Fruit fly (Drosophila melanogaster) whole organism, embryonic: ENCODE data around the gene CG17764.

ENCODE experiments used
- CG12942 ChIP-seq: fragments of 200-800 bp; sonication (Bioruptor generic); optimal IDR thresholded peaks from 3 replicates; lab custom pipeline; 2016; ENCODE audit warnings: missing biosample characterization, missing genetic modification characterization
- CG14050 ChIP-seq: fragments of 200-800 bp; sonication (Bioruptor generic); IDR thresholded peaks from 3 replicates; pipeline ENCODE4 v1.3.6; 2022; ENCODE audit warnings: missing biosample characterization, missing genetic modification characterization
- CG14667 ChIP-seq: fragments of 200-800 bp; sonication (Bioruptor generic); IDR thresholded peaks from 2 replicates; pipeline ENCODE4 v1.3.6; 2022; ENCODE audit warnings: missing biosample characterization, missing genetic modification characterization
- CG14860 ChIP-seq: fragments of 200-800 bp; sonication (Bioruptor generic); IDR thresholded peaks from 3 replicates; pipeline ENCODE4 v1.3.6; 2022; ENCODE audit warnings: missing biosample characterization, missing genetic modification characterization; ENCODE audit not compliant: partially characterized antibody
- CG16813 ChIP-seq: fragments of 200-800 bp; sonication (Bioruptor generic); IDR thresholded peaks from 3 replicates; pipeline ENCODE4 v1.3.6; 2022; ENCODE audit warnings: missing biosample characterization, missing genetic modification characterization; ENCODE audit not compliant: partially characterized antibody
- CG17328 ChIP-seq: fragments of 200-800 bp; sonication (Bioruptor generic); IDR thresholded peaks from 2 replicates; pipeline ENCODE4 v1.3.6; 2022; ENCODE audit warnings: missing biosample characterization, missing genetic modification characterization
- CG2129 ChIP-seq: fragments of 200-800 bp; sonication (Bioruptor generic); IDR thresholded peaks from 2 replicates; pipeline ENCODE4 v1.3.6; 2022; ENCODE audit warnings: missing biosample characterization, missing genetic modification characterization; ENCODE audit not compliant: partially characterized antibody
- CG5953 ChIP-seq: fragments of 200-800 bp; sonication (Bioruptor generic); IDR thresholded peaks from 2 replicates; pipeline ENCODE4 v1.3.6; 2022; ENCODE audit warnings: missing biosample characterization, missing genetic modification characterization
- CG7372 ChIP-seq: fragments of 200-800 bp; sonication (Bioruptor generic); IDR thresholded peaks from 2 replicates; pipeline ENCODE4 v1.3.6; 2022; ENCODE audit warnings: missing biosample characterization, missing genetic modification characterization
- CG7928 ChIP-seq: fragments of 200-800 bp; sonication (Bioruptor generic); optimal IDR thresholded peaks from 2 replicates; lab custom pipeline; 2017; ENCODE audit warnings: missing biosample characterization, mild to moderate bottlenecking, missing genetic modification characterization
- Dp ChIP-seq: fragments of 200-800 bp; sonication (Bioruptor generic); optimal IDR thresholded peaks from 2 replicates; lab custom pipeline; 2018; ENCODE audit warnings: missing biosample characterization, mild to moderate bottlenecking, missing genetic modification characterization, moderate library complexity
- Gug ChIP-seq: fragments of 200-800 bp; sonication (Bioruptor generic); IDR thresholded peaks from 4 replicates; pipeline ENCODE4 v1.3.6; 2022; ENCODE audit warnings: missing biosample characterization, missing genetic modification characterization
- H15 ChIP-seq: fragments of 200-800 bp; sonication (Bioruptor generic); IDR thresholded peaks from 3 replicates; pipeline ENCODE4 v1.3.6; 2022; ENCODE audit warnings: missing biosample characterization, missing genetic modification characterization
- HHEX ChIP-seq: fragments of 200-800 bp; sonication (Bioruptor generic); optimal IDR thresholded peaks from 3 replicates; lab custom pipeline; 2017; ENCODE audit warnings: missing biosample characterization, mild to moderate bottlenecking, missing genetic modification characterization, missing genetic modification reagents
- HLH54F ChIP-seq: fragments of 200-800 bp; sonication (Bioruptor generic); optimal IDR thresholded peaks from 3 replicates; lab custom pipeline; 2016; ENCODE audit warnings: missing biosample characterization, missing genetic modification characterization
- HmgD ChIP-seq: fragments of 200-800 bp; sonication (Bioruptor generic); optimal IDR thresholded peaks from 3 replicates; lab custom pipeline; 2016; ENCODE audit warnings: missing biosample characterization, missing genetic modification characterization
- Lim3 ChIP-seq: fragments of 200-800 bp; sonication (Bioruptor generic); IDR thresholded peaks from 2 replicates; pipeline ENCODE4 v1.3.6; 2022; ENCODE audit warnings: missing biosample characterization, missing genetic modification characterization
- Max ChIP-seq: fragments of 200-800 bp; sonication (Bioruptor generic); optimal IDR thresholded peaks from 2 replicates; lab custom pipeline; 2016; ENCODE audit warnings: missing biosample characterization, mild to moderate bottlenecking, missing genetic modification characterization
- NFAT ChIP-seq: fragments of 200-800 bp; sonication (Bioruptor generic); IDR thresholded peaks from 2 replicates; pipeline ENCODE4 v1.3.6; 2022; ENCODE audit warnings: missing biosample characterization, missing genetic modification characterization
- Opbp ChIP-seq: fragments of 200-800 bp; sonication (Bioruptor generic); IDR thresholded peaks from 3 replicates; pipeline ENCODE4 v1.3.6; 2022; ENCODE audit warnings: missing biosample characterization, missing genetic modification characterization; ENCODE audit not compliant: partially characterized antibody
- Sry-β ChIP-seq: fragments of 200-800 bp; sonication (Bioruptor generic); optimal IDR thresholded peaks from 2 replicates; lab custom pipeline; 2018; ENCODE audit warnings: missing biosample characterization, mild to moderate bottlenecking, missing genetic modification characterization, moderate library complexity
- YL-1 ChIP-seq: fragments of 200-800 bp; sonication (Bioruptor generic); optimal IDR thresholded peaks from 3 replicates; lab custom pipeline; 2017; ENCODE audit warnings: missing biosample characterization, mild to moderate bottlenecking, missing genetic modification characterization
- ase ChIP-seq: fragments of 200-800 bp; sonication (Bioruptor generic); IDR thresholded peaks from 3 replicates; pipeline ENCODE4 v1.3.6; 2022; ENCODE audit warnings: missing biosample characterization, missing genetic modification characterization
- ato ChIP-seq: fragments of 200-800 bp; sonication (Bioruptor generic); IDR thresholded peaks from 2 replicates; pipeline ENCODE4 v1.3.6; 2022; ENCODE audit warnings: missing biosample characterization, missing genetic modification characterization; ENCODE audit not compliant: partially characterized antibody
- cato ChIP-seq: fragments of 200-800 bp; sonication (Bioruptor generic); optimal IDR thresholded peaks from 2 replicates; lab custom pipeline; 2016; ENCODE audit warnings: missing biosample characterization, missing genetic modification characterization, borderline replicate concordance
- chif ChIP-seq, 2 experiments: fragments of 200-800 bp; sonication (Bioruptor generic); optimal IDR thresholded peaks; 3 replicates each; lab custom pipeline; 2016; ENCODE audit warnings: missing biosample characterization in 2 of 2, missing genetic modification characterization in 2 of 2
- chinmo ChIP-seq: fragments of 200-800 bp; sonication (Bioruptor generic); IDR thresholded peaks from 4 replicates; pipeline ENCODE4 v1.3.6; 2022; ENCODE audit warnings: missing biosample characterization, missing genetic modification characterization; ENCODE audit not compliant: partially characterized antibody
- ewg ChIP-seq: fragments of 200-800 bp; sonication (Bioruptor generic); optimal IDR thresholded peaks from 3 replicates; lab custom pipeline; 2017; ENCODE audit warnings: mild to moderate bottlenecking, missing biosample characterization, missing genetic modification reagents, missing genetic modification characterization
- gcm2 ChIP-seq: fragments of 200-800 bp; sonication (Bioruptor generic); optimal IDR thresholded peaks from 2 replicates; lab custom pipeline; 2016; ENCODE audit warnings: missing biosample characterization, missing genetic modification characterization
- gfzf ChIP-seq: fragments of 200-800 bp; sonication (Bioruptor generic); optimal IDR thresholded peaks from 2 replicates; lab custom pipeline; 2016; ENCODE audit warnings: missing biosample characterization, mild to moderate bottlenecking, missing genetic modification characterization, moderate library complexity
- grau ChIP-seq: fragments of 200-800 bp; optimal IDR thresholded peaks from 3 replicates; lab custom pipeline; 2019; ENCODE audit warnings: missing biosample characterization, mild to moderate bottlenecking, missing genetic modification characterization, moderate library complexity
- gsb-n ChIP-seq: fragments of 200-800 bp; sonication (Bioruptor generic); optimal IDR thresholded peaks from 3 replicates; lab custom pipeline; 2018; ENCODE audit warnings: missing biosample characterization, mild to moderate bottlenecking, missing genetic modification characterization
- hbn ChIP-seq: fragments of 200-800 bp; sonication (Bioruptor generic); IDR thresholded peaks from 2 replicates; pipeline ENCODE4 v1.3.6; 2022; ENCODE audit warnings: missing biosample characterization, missing genetic modification characterization; ENCODE audit not compliant: partially characterized antibody
- ken ChIP-seq: fragments of 200-800 bp; sonication (Bioruptor generic); IDR thresholded peaks from 3 replicates; pipeline ENCODE4 v1.3.6; 2022; ENCODE audit warnings: missing biosample characterization, missing genetic modification characterization
- klu ChIP-seq: fragments of 200-800 bp; sonication (Bioruptor generic); IDR thresholded peaks from 2 replicates; pipeline ENCODE4 v1.3.6; 2022; ENCODE audit warnings: missing biosample characterization, missing genetic modification characterization
- lbe ChIP-seq: fragments of 200-800 bp; sonication (Bioruptor generic); optimal IDR thresholded peaks from 2 replicates; lab custom pipeline; 2016; ENCODE audit warnings: missing biosample characterization, mild to moderate bottlenecking, missing genetic modification characterization
- phol ChIP-seq: fragments of 200-800 bp; sonication (Bioruptor generic); optimal IDR thresholded peaks from 3 replicates; lab custom pipeline; 2018; ENCODE audit warnings: missing biosample characterization, mild to moderate bottlenecking, missing genetic modification characterization, moderate library complexity
- pnt ChIP-seq: fragments of 200-800 bp; sonication (Bioruptor generic); optimal IDR thresholded peaks from 3 replicates; lab custom pipeline; 2016; ENCODE audit warnings: missing biosample characterization, missing genetic modification characterization
- psq ChIP-seq: fragments of 200-800 bp; sonication (Bioruptor generic); optimal IDR thresholded peaks from 2 replicates; lab custom pipeline; 2017; ENCODE audit warnings: missing biosample characterization, missing genetic modification characterization
- row ChIP-seq: fragments of 200-800 bp; sonication (Bioruptor generic); IDR thresholded peaks from 3 replicates; pipeline ENCODE4 v1.3.6; 2022; ENCODE audit warnings: missing biosample characterization, missing genetic modification characterization
- sisA ChIP-seq: fragments of 200-800 bp; sonication (Bioruptor generic); IDR thresholded peaks from 2 replicates; pipeline ENCODE4 v1.3.6; 2022; ENCODE audit warnings: missing biosample characterization, missing genetic modification characterization
- sug ChIP-seq: fragments of 200-800 bp; optimal IDR thresholded peaks from 2 replicates; lab custom pipeline; 2019; ENCODE audit warnings: missing biosample characterization, mild to moderate bottlenecking, missing genetic modification characterization, moderate library complexity
- tap ChIP-seq: fragments of 200-800 bp; optimal IDR thresholded peaks from 3 replicates; lab custom pipeline; 2019; ENCODE audit warnings: missing biosample characterization, mild to moderate bottlenecking, missing genetic modification characterization, moderate library complexity
- tna ChIP-seq: fragments of 200-800 bp; sonication (Bioruptor generic); IDR thresholded peaks from 2 replicates; pipeline ENCODE4 v1.3.6; 2022; ENCODE audit warnings: missing biosample characterization, missing genetic modification characterization; ENCODE audit not compliant: partially characterized antibody
- trem ChIP-seq: fragments of 200-800 bp; optimal IDR thresholded peaks from 3 replicates; lab custom pipeline; 2019; ENCODE audit warnings: missing biosample characterization, mild to moderate bottlenecking, missing genetic modification characterization, moderate library complexity
- ttk ChIP-seq: fragments of 200-800 bp; sonication (Bioruptor generic); IDR thresholded peaks from 2 replicates; pipeline ENCODE4 v2.1.2; 2022; ENCODE audit warnings: missing biosample characterization, missing genetic modification characterization
- zen ChIP-seq: fragments of 200-800 bp; sonication (Bioruptor generic); optimal IDR thresholded peaks from 3 replicates; lab custom pipeline; 2018; ENCODE audit warnings: missing biosample characterization, mild to moderate bottlenecking, missing genetic modification characterization, moderate library complexity
- zf30C ChIP-seq: fragments of 200-800 bp; sonication (Bioruptor generic); optimal IDR thresholded peaks from 3 replicates; lab custom pipeline; 2018; ENCODE audit warnings: missing biosample characterization, mild to moderate bottlenecking, missing genetic modification characterization

CG17764 gene

DNA sequence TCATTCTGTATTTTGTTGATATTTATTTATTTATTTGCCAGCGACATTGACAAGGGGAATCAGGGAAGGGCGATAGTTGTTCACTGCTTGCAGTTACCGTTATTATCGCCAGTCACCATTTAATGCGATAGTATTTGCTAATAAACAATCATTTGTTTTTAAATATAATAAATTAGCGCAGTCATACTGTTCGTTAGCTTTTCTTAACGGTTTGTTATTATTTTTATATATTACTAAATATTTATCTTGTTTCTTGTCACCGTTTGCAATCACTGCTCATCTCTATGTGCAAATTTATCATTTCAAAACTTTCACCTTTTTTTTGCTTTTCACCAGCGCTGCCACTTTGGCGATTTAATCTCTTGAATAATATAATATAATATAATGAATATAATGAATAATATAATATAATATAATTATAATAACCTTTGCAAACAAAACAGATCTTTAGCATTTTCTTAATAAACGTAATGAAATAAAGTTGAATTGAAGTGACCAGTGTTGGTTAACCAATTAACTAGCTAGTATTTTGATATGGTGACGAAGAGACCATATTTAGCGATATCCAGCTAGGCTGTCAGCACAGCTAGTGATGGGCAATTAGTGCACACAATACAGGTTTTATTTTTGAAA, 22.2 kb upstream of the CG17764 start, which contains the start of the genes CG3309 and XRCC1 (continued):
- TF ChIP-seq sug (tag; lab: Kevin White, UChicago): peak; percentile 47
- peak; percentile 78 for TF ChIP-seq CG2129 (GFP tag; lab: Robert Waterston, UW)
- TF ChIP-seq HmgD (GFP tag; lab: Kevin White, UChicago): no peak
- TF ChIP-seq CG14050 (GFP tag; lab: Robert Waterston, UW): peak; percentile 13; the same call in 1 of the 3 replicates
- no peak for TF ChIP-seq CG5953 (GFP tag; lab: Robert Waterston, UW)
- 0 out of 2 replicates have a peak, but pooled peaks have one; percentile 13 for TF ChIP-seq CG14667 (GFP tag; lab: Robert Waterston, UW)
- peak; percentile 96 for TF ChIP-seq CG16813 (GFP tag; lab: Robert Waterston, UW)
- no peak for TF ChIP-seq gfzf (GFP tag; lab: Kevin White, UChicago)
- peak; percentile 31 for TF ChIP-seq Dp (GFP tag; lab: Kevin White, UChicago)
- peak; percentile 67 for TF ChIP-seq sisA (GFP tag; lab: Robert Waterston, UW)
- TF ChIP-seq H15: peak; percentile 54; the same call in 1 of the 3 replicates
- peak; percentile 20 for TF ChIP-seq HHEX
- no peak for TF ChIP-seq CG7928
- 0 out of 4 replicates have a peak, but pooled peaks have one; percentile 18 for TF ChIP-seq chinmo (GFP tag; lab: Robert Waterston, UW)
- no peak for TF ChIP-seq pnt (GFP tag; lab: Kevin White, UChicago)
- no peak for TF ChIP-seq Lim3 (GFP tag; lab: Robert Waterston, UW)
- TF ChIP-seq trem (tag; lab: Kevin White, UChicago): peak; percentile 53
- TF ChIP-seq Opbp: peak; percentile 73
- peak; percentile 46; the same call in 1 of the 3 replicates for TF ChIP-seq ase (GFP tag; lab: Robert Waterston, UW)
- TF ChIP-seq cato (GFP tag; lab: Kevin White, UChicago): no peak
- peak; percentile 8 for TF ChIP-seq psq
- peak; percentile 31 for TF ChIP-seq CG12942 (GFP tag; lab: Kevin White, UChicago)
- TF ChIP-seq gcm2 (GFP tag; lab: Kevin White, UChicago): no peak
- TF ChIP-seq tap (tag; lab: Kevin White, UChicago): peak; percentile 6
- TF ChIP-seq CG17328: peak; percentile 50; the same call in 1 of the 2 replicates
- TF ChIP-seq gsb-n: peak; percentile 36
- peak; percentile 61 for TF ChIP-seq phol (tag; lab: Kevin White, UChicago)
- TF ChIP-seq ken (GFP tag; lab: Robert Waterston, UW): peak; percentile 61; the same call in 2 of the 3 replicates
- TF ChIP-seq zen (tag; lab: Kevin White, UChicago): peak; percentile 41
- peak; percentile 59; the same call in 2 of the 4 replicates for TF ChIP-seq Gug (GFP tag; lab: Robert Waterston, UW)
- no peak for TF ChIP-seq HLH54F (GFP tag; lab: Kevin White, UChicago)
- TF ChIP-seq grau: peak; percentile 62
- peak; percentile 76 for TF ChIP-seq tna (GFP tag; lab: Robert Waterston, UW)
- peak; percentile 93 for TF ChIP-seq row (GFP tag; lab: Robert Waterston, UW)
- TF ChIP-seq NFAT: no peak
- peak; percentile 13 for TF ChIP-seq ewg (GFP tag; lab: Kevin White, UChicago)
- TF ChIP-seq YL-1 (GFP tag; lab: Kevin White, UChicago): peak; percentile 22
- peak; percentile 78 for TF ChIP-seq hbn (GFP tag; lab: Robert Waterston, UW)
- TF ChIP-seq CG14860 (GFP tag; lab: Robert Waterston, UW): peak; percentile 86
- TF ChIP-seq lbe: peak; percentile 16
- TF ChIP-seq klu (GFP tag; lab: Robert Waterston, UW): peak; percentile 51; the same call in 1 of the 2 replicates
- peak; percentile 52; the same call in 1 of the 2 replicates for TF ChIP-seq CG7372 (GFP tag; lab: Robert Waterston, UW)
- TF ChIP-seq Max (GFP tag; lab: Kevin White, UChicago): peak; percentile 4
- peak in 1 of 2 experiments; percentile 15 for TF ChIP-seq chif (GFP tag; optimal IDR thresholded peaks at IDR 0.05; lab: Kevin White, UChicago)
- TF ChIP-seq ato: peak; percentile 55
- peak; percentile 98 for TF ChIP-seq Sry-β (GFP tag; lab: Kevin White, UChicago)
- TF ChIP-seq ttk (GFP tag; lab: Robert Waterston, UW): peak; percentile 64; the same call in 1 of the 2 replicates
- TF ChIP-seq zf30C (GFP tag; lab: Kevin White, UChicago): no peak
